Worm (Caenorhabditis elegans) whole organism, young adult: Measurements from ENCODE around the gene Y39C12A.9.

Experiments
- B0336.3 ChIP-seq: fragments of 200-800 bp; sonication (Bioruptor generic); IDR thresholded peaks from 2 replicates; pipeline ENCODE4 v1.3.6; 2022; ENCODE audit warnings: missing genetic modification characterization, missing compliant biosample characterization
- F33H1.4 ChIP-seq: fragments of 200-800 bp; sonication (Bioruptor generic); IDR thresholded peaks from 2 replicates; pipeline ENCODE4 v1.3.6; 2022; ENCODE audit warnings: missing genetic modification reagents, missing genetic modification characterization, missing compliant biosample characterization
- F49E8.2 ChIP-seq: sonication (generic microtip); optimal IDR thresholded peaks from 3 replicates; lab custom pipeline; 2017; ENCODE audit warnings: missing genetic modification characterization, mild to moderate bottlenecking, missing compliant biosample characterization, antibody characterized with exemption, moderate library complexity; ENCODE audit not compliant: insufficient read depth
- Y53G8AR.9 ChIP-seq: fragments of 200-800 bp; sonication (Bioruptor generic); conservative IDR thresholded peaks from 2 replicates; pipeline ENCODE4 v1.3.6; 2022; ENCODE audit warnings: missing genetic modification reagents, missing genetic modification characterization, missing compliant biosample characterization
- Y95B8A.8 ChIP-seq: fragments of 200-800 bp; sonication (Bioruptor generic); IDR thresholded peaks from 2 replicates; pipeline ENCODE4 v1.3.6; 2022; ENCODE audit warnings: missing genetic modification reagents, missing genetic modification characterization, missing compliant biosample characterization
- ama-1 ChIP-seq, 3 experiments: fragments of 150-350 bp in 1 of 3; sonication (generic microtip) in 2 of 3; optimal IDR thresholded peaks; 2 replicates each; lab custom pipeline; 2014 to 2018; ENCODE audit warnings: missing biosample characterization in 2 of 3, missing genetic modification characterization in 2 of 3, missing genetic modification reagents in 2 of 3
- bed-1 ChIP-seq: fragments of 200-800 bp; sonication (Bioruptor generic); IDR thresholded peaks from 2 replicates; pipeline ENCODE4 v1.3.6; 2022; ENCODE audit warnings: missing genetic modification reagents, missing genetic modification characterization, missing compliant biosample characterization
- dox-1 ChIP-seq: fragments of 200-800 bp; sonication (Bioruptor generic); IDR thresholded peaks from 2 replicates; pipeline ENCODE4 v1.3.6; 2022; ENCODE audit warnings: missing genetic modification reagents, missing genetic modification characterization, missing compliant biosample characterization
- efl-1 ChIP-seq: fragments of 150-350 bp; optimal IDR thresholded peaks from 2 replicates; lab custom pipeline; 2014; ENCODE audit warnings: missing biosample characterization, missing genetic modification reagents, missing genetic modification characterization
- sea-2 ChIP-seq: fragments of 200-800 bp; sonication (Bioruptor generic); IDR thresholded peaks from 2 replicates; pipeline ENCODE4 v1.3.6; 2022; ENCODE audit warnings: missing genetic modification characterization, missing compliant biosample characterization
- snpc-1.3 ChIP-seq: sonication (generic microtip); optimal IDR thresholded peaks from 2 replicates; lab custom pipeline; 2017; ENCODE audit warnings: missing genetic modification characterization, mild to moderate bottlenecking, missing compliant biosample characterization, antibody characterized with exemption, moderate library complexity, missing genotype, missing genetic modification reagents; ENCODE audit not compliant: insufficient read depth
- unc-62 ChIP-seq: fragments of 150-350 bp; optimal IDR thresholded peaks from 2 replicates; lab custom pipeline; 2014; ENCODE audit warnings: missing biosample characterization, missing genetic modification reagents, missing genetic modification characterization
- ztf-6 ChIP-seq: fragments of 200-800 bp; sonication (Bioruptor generic); IDR thresholded peaks from 2 replicates; pipeline ENCODE4 v1.3.6; 2022; ENCODE audit warnings: missing genetic modification reagents, missing genetic modification characterization, missing compliant biosample characterization

DNA sequence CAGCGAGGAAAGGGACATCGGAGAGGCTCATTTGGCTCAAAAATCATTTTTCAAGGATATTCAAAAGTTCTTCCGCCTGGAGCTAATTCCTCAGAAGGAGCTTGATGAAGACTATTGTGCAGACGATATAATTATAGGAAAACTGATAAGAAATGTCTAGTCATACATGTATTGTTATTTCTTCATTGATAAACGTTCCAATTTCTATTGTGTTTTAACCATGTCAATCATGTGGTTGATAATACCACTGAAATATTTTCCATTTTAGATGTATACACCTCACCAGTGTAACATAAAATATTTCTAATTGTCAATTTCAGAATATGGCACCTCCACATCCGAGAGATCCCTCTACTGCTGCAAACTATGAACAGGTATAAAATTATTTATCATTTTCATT is 20.3 kb upstream of the Y39C12A.9 start, which contains the start of gene ltah-1.1:
- TF ChIP-seq efl-1 (GFP tag; lab: Kevin White, UChicago) (no peak), ama-1 (optimal IDR thresholded peaks at IDR 0.05; lab: Kevin White, UChicago) (no peak), ama-1 (GFP tag; optimal IDR thresholded peaks at IDR 0.05; lab: Kevin White, UChicago) (no peak), ztf-6 (no peak), dox-1 (GFP tag; lab: Robert Waterston, UW) (no peak), B0336.3 (GFP tag; lab: Robert Waterston, UW) (no peak), sea-2 (no peak), unc-62 (no peak), Y53G8AR.9 (GFP tag; lab: Robert Waterston, UW) (no peak), F49E8.2 (tag; lab: Kevin White, UChicago) (no peak), bed-1 (no peak), Y95B8A.8 (no peak), snpc-1.3 (no peak), F33H1.4 (GFP tag; lab: Robert Waterston, UW) (no peak)
